Fruit fly (Drosophila melanogaster) whole organism, adult: ENCODE data around the gene CG46399.

Experiments
- CG11617 ChIP-seq: fragments of 200-800 bp; sonication (Bioruptor generic); optimal IDR thresholded peaks from 2 replicates; lab custom pipeline; 2017; ENCODE audit warnings: mild to moderate bottlenecking, missing biosample characterization, missing genetic modification reagents, missing genetic modification characterization
- CG12768 ChIP-seq: fragments of 200-800 bp; sonication (Bioruptor generic); optimal IDR thresholded peaks from 2 replicates; lab custom pipeline; 2017; ENCODE audit warnings: missing biosample characterization, missing genetic modification characterization, mild to moderate bottlenecking, moderate library complexity, missing genetic modification reagents
- CG33017 ChIP-seq: fragments of 200-800 bp; sonication (Bioruptor generic); optimal IDR thresholded peaks from 2 replicates; lab custom pipeline; 2018; ENCODE audit warnings: missing biosample characterization, mild to moderate bottlenecking, missing genetic modification characterization, moderate library complexity
- CG7045 ChIP-seq: fragments of 200-800 bp; sonication (Bioruptor generic); optimal IDR thresholded peaks from 2 replicates; lab custom pipeline; 2017; ENCODE audit warnings: missing biosample characterization, mild to moderate bottlenecking, missing genetic modification characterization
- CG7101 ChIP-seq: fragments of 200-800 bp; sonication (Bioruptor generic); optimal IDR thresholded peaks from 2 replicates; lab custom pipeline; 2018; ENCODE audit warnings: missing biosample characterization, mild to moderate bottlenecking, missing genetic modification characterization, moderate library complexity
- Crg-1 ChIP-seq: fragments of 200-800 bp; sonication (Bioruptor generic); optimal IDR thresholded peaks from 2 replicates; lab custom pipeline; 2016; ENCODE audit warnings: missing biosample characterization, missing genetic modification characterization
- Mnt ChIP-seq: fragments of 200-800 bp; sonication (Bioruptor generic); optimal IDR thresholded peaks from 2 replicates; lab custom pipeline; 2016; ENCODE audit warnings: missing biosample characterization, mild to moderate bottlenecking, missing genetic modification characterization
- pad ChIP-seq: fragments of 200-800 bp; sonication (Bioruptor generic); optimal IDR thresholded peaks from 3 replicates; lab custom pipeline; 2017; ENCODE audit warnings: missing biosample characterization, missing genetic modification characterization, mild to moderate bottlenecking, moderate library complexity, missing genetic modification reagents

DNA sequence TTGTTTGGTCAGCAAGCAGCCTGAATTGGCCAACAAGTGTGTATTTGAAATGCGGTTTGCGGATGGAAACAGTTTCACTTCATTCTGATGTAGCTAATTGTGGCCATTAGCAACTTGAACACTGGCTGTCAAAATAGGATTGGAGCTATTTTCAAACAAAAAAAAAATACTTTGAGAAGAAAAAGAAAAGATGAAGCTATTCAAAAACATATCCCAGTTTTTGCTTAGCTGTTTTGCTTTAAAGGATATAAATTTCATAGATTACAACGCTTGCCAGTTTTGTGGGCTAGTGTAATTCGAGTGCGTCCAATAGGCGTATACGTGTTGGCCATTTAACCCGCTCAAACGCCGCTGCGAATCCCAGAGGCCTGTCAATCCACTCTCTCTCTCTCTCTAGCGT lies 46.8 kb upstream of the CG46399 start:
- TF ChIP-seq CG33017 (tag; lab: Kevin White, UChicago) (no peak), CG12768 (GFP tag; lab: Kevin White, UChicago) (no peak), CG7045 (GFP tag; lab: Kevin White, UChicago) (no peak), Mnt (GFP tag; lab: Kevin White, UChicago) (no peak), Crg-1 (GFP tag; lab: Kevin White, UChicago) (no peak), CG7101 (tag; lab: Kevin White, UChicago) (no peak), CG11617 (no peak), pad (GFP tag; lab: Kevin White, UChicago) (no peak)
